Fruit fly (Drosophila melanogaster): ENCODE data around the gene tgo.
A peak's percentile ranks its signal among the peaks of the same experiment; 100 is the strongest.

DNA sequence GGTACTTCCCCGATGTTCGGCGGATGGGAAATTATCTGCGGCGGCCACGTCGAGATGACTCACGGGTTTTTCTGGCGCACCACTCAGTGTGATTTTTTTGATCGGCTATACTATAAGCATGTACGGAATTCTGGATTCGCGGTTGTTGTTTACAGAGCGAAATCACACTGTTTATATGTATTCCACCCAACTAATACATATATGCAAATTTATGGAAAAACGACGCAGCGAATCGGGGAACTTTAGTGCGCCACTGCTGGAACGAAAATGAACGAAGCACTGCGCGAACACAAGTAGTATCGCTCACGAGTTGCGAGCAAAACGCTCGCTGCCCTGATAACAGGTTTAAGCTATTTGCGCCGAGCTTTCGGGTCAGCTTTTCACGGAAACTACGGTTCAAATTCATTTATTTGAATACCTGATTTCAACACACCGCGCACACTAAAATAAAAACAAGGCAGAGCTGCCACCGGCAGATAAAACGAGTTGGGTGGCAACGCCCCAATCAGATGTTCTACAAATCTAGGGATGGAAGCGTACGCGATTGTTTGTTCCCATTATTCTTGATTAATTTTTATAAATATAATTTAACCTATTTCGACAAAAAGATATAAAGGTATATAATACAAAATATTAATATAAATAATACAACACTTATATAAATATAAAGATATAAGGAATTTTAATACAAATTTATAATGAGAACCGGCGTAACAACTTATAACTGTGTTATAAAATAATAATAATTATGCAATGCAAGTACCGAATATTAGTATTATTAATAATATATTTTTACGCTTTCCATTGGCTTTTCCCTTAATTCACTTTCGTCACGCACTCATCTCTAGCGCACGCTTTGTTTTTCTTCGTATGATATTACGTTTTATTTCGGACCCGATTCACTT, 28.0 kb upstream of the tgo start, which contains the start of gene Rel:
- peak; percentile 18 for TF ChIP-seq CG6808 (GFP tag; optimal IDR thresholded peaks at IDR 0.05)
- TF ChIP-seq acj6 (GFP tag; optimal IDR thresholded peaks at IDR 0.05), result peak; percentile 57
- TF ChIP-seq CG7368 (GFP tag; optimal IDR thresholded peaks at IDR 0.05), result no peak
- TF ChIP-seq CG6276 (GFP tag; optimal IDR thresholded peaks at IDR 0.05), result no peak
- peak; percentile 40 for TF ChIP-seq Hr4 (GFP tag; optimal IDR thresholded peaks at IDR 0.05)
- TF ChIP-seq spab (GFP tag; optimal IDR thresholded peaks at IDR 0.05), result no peak

Data from whole organism, prepupa.